Worm (Caenorhabditis elegans): Measurements from ENCODE around the gene lem-2.

ce11 chrII:14091182-14091581, 27.9 kb downstream of the lem-2 start:
- TF ChIP-seq dpl-1 (GFP tag; optimal IDR thresholded peaks at IDR 0.05): no peak
- no peak for TF ChIP-seq aly-2 (tag; optimal IDR thresholded peaks at IDR 0.05)
- no peak for TF ChIP-seq unc-62 (GFP tag; optimal IDR thresholded peaks at IDR 0.05)
- no peak for TF ChIP-seq fos-1 (tag; optimal IDR thresholded peaks at IDR 0.05)
- TF ChIP-seq nhr-28 (tag; optimal IDR thresholded peaks at IDR 0.05): no peak
- no peak for TF ChIP-seq irx-1 (tag; optimal IDR thresholded peaks at IDR 0.05)
